Fruit fly (Drosophila melanogaster) whole organism, embryonic: ENCODE results near the gene RpL27A.

Experiments
- CHES-1-like ChIP-seq: fragments of 200-800 bp; sonication (Bioruptor generic); optimal IDR thresholded peaks from 2 replicates; lab custom pipeline; 2016; ENCODE audit warnings: missing biosample characterization, missing genetic modification characterization
- Oli ChIP-seq: fragments of 200-800 bp; sonication (Bioruptor generic); optimal IDR thresholded peaks from 2 replicates; lab custom pipeline; 2018; ENCODE audit warnings: missing biosample characterization, mild to moderate bottlenecking, missing genetic modification characterization, moderate library complexity
- fd96Cb ChIP-seq: fragments of 200-800 bp; sonication (Bioruptor generic); optimal IDR thresholded peaks from 2 replicates; lab custom pipeline; 2018; ENCODE audit warnings: missing biosample characterization, mild to moderate bottlenecking, missing genetic modification characterization, moderate library complexity
- luna ChIP-seq: fragments of 200-800 bp; sonication (Bioruptor generic); optimal IDR thresholded peaks from 2 replicates; lab custom pipeline; 2016; ENCODE audit warnings: missing biosample characterization, missing genetic modification characterization
- onecut ChIP-seq: fragments of 200-800 bp; sonication (Bioruptor generic); IDR thresholded peaks from 2 replicates; pipeline ENCODE4 v1.3.6; 2022; ENCODE audit warnings: missing biosample characterization, missing genetic modification characterization
- run ChIP-seq: fragments of 200-800 bp; sonication (Bioruptor generic); optimal IDR thresholded peaks from 3 replicates; lab custom pipeline; 2018; ENCODE audit warnings: missing biosample characterization, mild to moderate bottlenecking, missing genetic modification characterization

dm6 chr2L:4414059-4414458, 44.1 kb downstream of the RpL27A start:
- TF ChIP-seq CHES-1-like (GFP tag; lab: Kevin White, UChicago) (no peak), Oli (tag; lab: Kevin White, UChicago) (no peak), onecut (GFP tag; lab: Robert Waterston, UW) (no peak), run (tag; lab: Kevin White, UChicago) (no peak), fd96Cb (tag; lab: Kevin White, UChicago) (no peak), luna (GFP tag; lab: Kevin White, UChicago) (no peak)
